Worm (Caenorhabditis elegans) whole organism, L4 larva: ENCODE results near the gene F20D6.9.

ENCODE experiments used
- F26F4.8 ChIP-seq: fragments of 200-800 bp; sonication (Bioruptor generic); conservative IDR thresholded peaks from 2 replicates; pipeline ENCODE4 v1.3.6; 2022; ENCODE audit warnings: missing genetic modification characterization, missing compliant biosample characterization
- T26A8.4 ChIP-seq: fragments of 200-800 bp; sonication (Bioruptor generic); IDR thresholded peaks from 2 replicates; pipeline ENCODE4 v1.3.6; 2022; ENCODE audit warnings: missing genetic modification characterization, missing compliant biosample characterization
- Y5F2A.4 ChIP-seq: fragments of 200-800 bp; sonication (Bioruptor generic); optimal IDR thresholded peaks from 2 replicates; lab custom pipeline; 2018; ENCODE audit warnings: mild to moderate bottlenecking, missing genetic modification characterization, missing compliant biosample characterization
- ZK337.2 ChIP-seq: fragments of 200-800 bp; sonication (Bioruptor generic); IDR thresholded peaks from 2 replicates; pipeline ENCODE4 v1.3.6; 2022; ENCODE audit warnings: missing genetic modification reagents, missing genetic modification characterization, missing compliant biosample characterization
- aha-1 ChIP-seq: fragments of 150-350 bp; peaks from one replicate; lab custom pipeline; 2014; ENCODE audit warnings: missing biosample characterization, missing genetic modification characterization
- ama-1 ChIP-seq: fragments of 150-350 bp; optimal IDR thresholded peaks from 2 replicates; lab custom pipeline; 2014; ENCODE audit warnings: inconsistent platforms, mixed read lengths
- arid-1 ChIP-seq: fragments of 200-800 bp; sonication (Bioruptor generic); conservative IDR thresholded peaks from 2 replicates; pipeline ENCODE4 v1.3.6; 2022; ENCODE audit warnings: missing genetic modification reagents, missing genetic modification characterization, missing compliant biosample characterization
- daf-16 ChIP-seq, 3 experiments: sonication (generic microtip); optimal IDR thresholded peaks; 2 replicates each; lab custom pipeline; 2016 to 2017; ENCODE audit warnings: missing genetic modification characterization in 3 of 3, missing genetic modification reagents in 3 of 3, mild to moderate bottlenecking in 2 of 3, missing compliant biosample characterization in 2 of 3, missing biosample characterization in 1 of 3, moderate library complexity in 1 of 3
- daf-8 ChIP-seq: fragments of 200-800 bp; sonication (Bioruptor generic); IDR thresholded peaks from 2 replicates; pipeline ENCODE4 v1.3.6; 2022; ENCODE audit warnings: missing genetic modification characterization, missing compliant biosample characterization
- dmd-8 ChIP-seq: fragments of 200-800 bp; sonication (Bioruptor generic); IDR thresholded peaks from 2 replicates; pipeline ENCODE4 v1.3.6; 2022; ENCODE audit warnings: missing genetic modification characterization, missing compliant biosample characterization
- dpl-1 ChIP-seq: fragments of 150-350 bp; optimal IDR thresholded peaks from 2 replicates; lab custom pipeline; 2014; ENCODE audit warnings: missing biosample characterization, missing genetic modification reagents, missing genetic modification characterization
- dve-1 ChIP-seq: sonication (generic microtip); optimal IDR thresholded peaks from 2 replicates; lab custom pipeline; 2017; ENCODE audit warnings: antibody characterized with exemption, mild to moderate bottlenecking, missing genetic modification characterization, missing compliant biosample characterization; ENCODE audit not compliant: insufficient read depth
- gei-8 ChIP-seq: fragments of 200-800 bp; sonication (Bioruptor generic); optimal IDR thresholded peaks from 2 replicates; lab custom pipeline; 2018; ENCODE audit warnings: mild to moderate bottlenecking, missing genetic modification characterization, missing compliant biosample characterization
- hlh-30 ChIP-seq: sonication (generic microtip); optimal IDR thresholded peaks from 2 replicates; lab custom pipeline; 2017; ENCODE audit warnings: antibody characterized with exemption, mild to moderate bottlenecking, missing genetic modification characterization, missing compliant biosample characterization; ENCODE audit not compliant: insufficient read depth
- lin-15B ChIP-seq: fragments of 150-350 bp; sonication (generic microtip); optimal IDR thresholded peaks from 3 replicates; lab custom pipeline; 2014; ENCODE audit warnings: missing biosample characterization, missing genetic modification characterization
- lin-38 ChIP-seq: fragments of 200-800 bp; sonication (Bioruptor generic); IDR thresholded peaks from 2 replicates; pipeline ENCODE4 v1.3.6; 2022; ENCODE audit warnings: missing genetic modification reagents, missing genetic modification characterization, missing compliant biosample characterization
- lin-39 ChIP-seq: fragments of 150-350 bp; optimal IDR thresholded peaks from 2 replicates; lab custom pipeline; 2014; ENCODE audit warnings: missing biosample characterization, missing genetic modification reagents, missing genetic modification characterization
- mxl-2 ChIP-seq: fragments of 200-800 bp; sonication (Bioruptor generic); conservative IDR thresholded peaks from 2 replicates; pipeline ENCODE4 v1.3.6; 2022; ENCODE audit warnings: missing genetic modification reagents, missing genetic modification characterization, missing compliant biosample characterization
- nhr-237 ChIP-seq: sonication (generic microtip); optimal IDR thresholded peaks from 2 replicates; lab custom pipeline; 2017; ENCODE audit warnings: missing biosample characterization, missing genetic modification characterization
- nhr-25 ChIP-seq: sonication (generic microtip); optimal IDR thresholded peaks from 2 replicates; lab custom pipeline; 2017; ENCODE audit warnings: missing genetic modification characterization, mild to moderate bottlenecking, missing compliant biosample characterization, antibody characterized with exemption, moderate library complexity, borderline replicate concordance; ENCODE audit not compliant: insufficient read depth
- php-3 ChIP-seq: fragments of 200-800 bp; sonication (Bioruptor generic); IDR thresholded peaks from 2 replicates; pipeline ENCODE4 v1.3.6; 2022; ENCODE audit warnings: missing genetic modification reagents, missing genetic modification characterization, missing compliant biosample characterization
- rbr-2 ChIP-seq: sonication (generic microtip); optimal IDR thresholded peaks from 2 replicates; lab custom pipeline; 2016; ENCODE audit warnings: missing genotype, missing genetic modification characterization, missing compliant biosample characterization
- sdz-12 ChIP-seq: fragments of 200-800 bp; sonication (Bioruptor generic); optimal IDR thresholded peaks from 2 replicates; lab custom pipeline; 2018; ENCODE audit warnings: mild to moderate bottlenecking, missing genetic modification characterization, missing compliant biosample characterization
- tag-97 ChIP-seq: fragments of 200-800 bp; sonication (Bioruptor generic); IDR thresholded peaks from 2 replicates; pipeline ENCODE4 v1.3.6; 2022; ENCODE audit warnings: missing genetic modification characterization, missing compliant biosample characterization
- tra-1 ChIP-seq: fragments of 200-800 bp; sonication (Bioruptor generic); IDR thresholded peaks from 2 replicates; pipeline ENCODE4 v1.3.6; 2022; ENCODE audit warnings: missing genetic modification reagents, missing genetic modification characterization, missing compliant biosample characterization
- unc-62 ChIP-seq, 3 experiments: fragments of 150-350 bp in 1 of 3; sonication (generic microtip); optimal IDR thresholded peaks in 2 of 3; peaks in 1 of 3; 1 replicate in 1 of 3; 2 replicates in 2 of 3; lab custom pipeline; 2014 to 2017; ENCODE audit warnings: missing biosample characterization in 3 of 3, missing genetic modification characterization in 3 of 3, missing genetic modification reagents in 3 of 3, missing genotype in 1 of 3
- zfp-3 ChIP-seq: fragments of 200-800 bp; sonication (Bioruptor generic); conservative IDR thresholded peaks from 2 replicates; pipeline ENCODE4 v1.3.6; 2022; ENCODE audit warnings: missing genetic modification reagents, missing genetic modification characterization, missing compliant biosample characterization
- ztf-7 ChIP-seq: fragments of 150-350 bp; optimal IDR thresholded peaks from 2 replicates; lab custom pipeline; 2014; ENCODE audit warnings: missing biosample characterization, missing genetic modification characterization

The F20D6.9 gene

DNA sequence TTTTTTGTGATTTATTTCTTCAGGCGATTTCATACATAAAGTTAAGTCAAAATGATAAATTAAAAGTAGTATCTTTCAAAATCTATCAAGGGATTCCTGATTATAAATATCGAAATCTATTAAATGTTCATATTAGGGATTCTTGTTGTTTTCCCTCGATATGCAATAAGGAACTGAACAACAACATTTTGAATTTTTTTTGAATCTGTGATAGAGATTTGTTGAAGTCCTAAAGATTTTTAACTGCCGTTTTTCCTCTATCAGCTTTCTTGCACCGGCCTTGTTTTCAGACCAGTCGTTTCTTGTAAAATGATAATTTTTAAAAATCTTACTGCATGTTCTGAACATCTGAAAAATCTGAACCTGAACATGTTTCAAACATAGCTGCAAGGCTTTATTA lies 21.5 kb downstream of the F20D6.9 start:
- TF ChIP-seq arid-1 (GFP tag; lab: Robert Waterston, UW) (no peak), php-3 (no peak), mxl-2 (no peak), sdz-12 (GFP tag; lab: Kevin White, UChicago) (no peak), daf-8 (GFP tag; lab: Robert Waterston, UW) (no peak), gei-8 (GFP tag; lab: Kevin White, UChicago) (no peak), aha-1 (tag; lab: Kevin White, UChicago) (no peak), tag-97 (no peak), F26F4.8 (GFP tag; lab: Robert Waterston, UW) (no peak), dmd-8 (GFP tag; lab: Robert Waterston, UW) (no peak), tra-1 (GFP tag; lab: Robert Waterston, UW) (no peak), lin-39 (tag; lab: Kevin White, UChicago) (no peak), ZK337.2 (GFP tag; lab: Robert Waterston, UW) (no peak), nhr-25 (tag; lab: Kevin White, UChicago) (no peak)

DNA sequence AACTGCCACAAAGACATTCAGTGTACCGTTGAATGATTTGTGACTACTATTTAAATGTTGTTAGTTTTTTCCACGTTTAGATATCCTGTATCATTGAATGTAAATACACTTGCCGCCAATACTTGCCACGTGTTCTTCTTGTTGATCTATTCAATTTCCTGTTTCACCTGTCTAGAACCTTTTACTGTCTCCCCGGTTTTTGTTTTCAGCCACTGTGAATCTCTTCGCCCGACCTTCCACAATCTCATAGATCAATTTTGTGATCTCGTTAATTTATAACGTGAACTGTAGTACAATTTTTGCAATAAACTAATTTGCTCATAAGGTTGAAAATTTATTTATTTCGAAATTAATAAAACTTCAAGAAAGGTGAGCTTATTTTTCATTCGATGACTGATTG lies 31.9 kb downstream of the F20D6.9 start, which contains the start of gene D1014.13:
TSS of gene D1014.13 (plus strand) at position 301 of the 400 bp plus-strand sequence.
- TF ChIP-seq lin-15B (tag; lab: Kevin White, UChicago) (no peak), unc-62 (GFP tag; optimal IDR thresholded peaks at IDR 0.05 in 1 of 2; lab: Kevin White, UChicago) (peak in 1 of 2 experiments; percentile 74), unc-62 (tag; optimal IDR thresholded peaks at IDR 0.05; lab: Kevin White, UChicago) (no peak)

DNA sequence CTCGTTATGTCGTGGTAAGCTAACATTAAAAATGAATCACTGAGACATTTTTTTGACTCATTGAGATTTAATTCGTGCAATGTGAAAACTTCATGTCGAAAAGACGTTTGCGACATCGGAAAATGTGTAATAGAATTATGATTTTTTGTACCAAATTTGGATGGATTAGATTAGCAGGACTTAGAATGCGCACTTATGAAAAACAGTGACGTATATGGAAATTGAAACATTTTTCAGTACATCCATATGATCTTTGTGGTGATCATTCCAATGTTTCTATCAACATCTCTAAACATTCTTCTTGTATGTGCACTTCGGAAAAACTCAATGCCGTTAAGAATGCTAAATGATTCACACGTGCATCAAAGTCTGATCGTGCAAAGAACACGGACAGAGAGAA lies 32.7 kb downstream of the F20D6.9 start:
- no peak for TF ChIP-seq ztf-7 (tag; lab: Kevin White, UChicago)
- no peak for TF ChIP-seq sdz-12 (GFP tag; lab: Kevin White, UChicago)
- TF ChIP-seq gei-8 (GFP tag; lab: Kevin White, UChicago) = no peak
- TF ChIP-seq ZK337.2 (GFP tag; lab: Robert Waterston, UW) = no peak
- no peak for TF ChIP-seq dpl-1
- peak in 1 of 2 experiments; percentile 95 for TF ChIP-seq unc-62 (GFP tag; optimal IDR thresholded peaks at IDR 0.05 in 1 of 2; lab: Kevin White, UChicago)
- TF ChIP-seq unc-62 (tag; optimal IDR thresholded peaks at IDR 0.05; lab: Kevin White, UChicago) = no peak

DNA sequence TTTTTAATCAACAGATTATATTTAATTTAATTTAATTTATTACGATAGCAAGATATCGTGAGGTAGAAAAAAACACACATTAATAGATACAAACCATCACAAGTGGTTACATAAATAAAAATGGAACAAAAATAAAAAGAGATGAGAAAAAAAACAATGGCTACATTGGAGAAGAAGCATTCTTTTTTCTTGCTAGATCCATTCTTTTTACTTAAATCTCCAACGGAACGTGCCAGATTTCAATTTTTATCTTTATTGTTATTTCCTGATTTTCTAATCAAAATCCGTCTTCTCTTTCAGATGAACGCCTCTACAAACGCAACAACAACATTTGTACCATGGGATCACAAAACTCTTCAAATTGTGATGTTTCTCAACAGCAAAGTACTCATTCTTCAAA lies 33.6 kb downstream of the F20D6.9 start, which contains the start of gene D1014.2:
TSS of gene D1014.2 (plus strand) at position 301 of the 400 bp plus-strand sequence.
- no peak for TF ChIP-seq rbr-2 (tag; lab: Kevin White, UChicago)
- no peak for TF ChIP-seq F26F4.8 (GFP tag; lab: Robert Waterston, UW)
- TF ChIP-seq, all 104 proteins: peak for 0

DNA sequence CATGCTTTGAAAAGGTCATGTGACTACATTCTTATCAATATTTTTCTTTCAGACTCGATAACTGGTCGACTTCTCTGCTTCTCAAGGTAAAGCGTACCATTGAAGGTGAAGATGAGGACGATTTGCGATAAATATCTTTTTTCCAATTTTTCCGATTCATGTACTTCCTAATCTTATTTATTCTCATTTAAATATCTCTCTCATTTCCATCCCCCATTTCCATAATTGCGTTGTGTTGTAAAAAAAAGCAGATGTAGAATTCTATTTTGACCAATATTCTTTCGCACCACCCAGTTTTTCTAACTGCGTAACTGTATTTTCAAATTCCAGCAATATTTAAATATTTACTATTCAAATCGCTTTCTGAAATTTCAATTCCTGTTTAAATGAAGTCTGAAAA lies 44.3 kb downstream of the F20D6.9 start, which contains the start of gene D1014.4:
TSS of gene D1014.4 (plus strand) at position 301 of the 400 bp plus-strand sequence.
- TF ChIP-seq Y5F2A.4 = no peak
- no peak for TF ChIP-seq nhr-237 (tag; lab: Kevin White, UChicago)
- peak; percentile 5 for TF ChIP-seq dve-1 (tag; lab: Kevin White, UChicago)
- TF ChIP-seq daf-16 (GFP tag; optimal IDR thresholded peaks at IDR 0.05; lab: Kevin White, UChicago) = no peak
- peak; percentile 67 for TF ChIP-seq daf-16 (tag; optimal IDR thresholded peaks at IDR 0.05; lab: Kevin White, UChicago)
- TF ChIP-seq hlh-30 = peak; percentile 46

DNA sequence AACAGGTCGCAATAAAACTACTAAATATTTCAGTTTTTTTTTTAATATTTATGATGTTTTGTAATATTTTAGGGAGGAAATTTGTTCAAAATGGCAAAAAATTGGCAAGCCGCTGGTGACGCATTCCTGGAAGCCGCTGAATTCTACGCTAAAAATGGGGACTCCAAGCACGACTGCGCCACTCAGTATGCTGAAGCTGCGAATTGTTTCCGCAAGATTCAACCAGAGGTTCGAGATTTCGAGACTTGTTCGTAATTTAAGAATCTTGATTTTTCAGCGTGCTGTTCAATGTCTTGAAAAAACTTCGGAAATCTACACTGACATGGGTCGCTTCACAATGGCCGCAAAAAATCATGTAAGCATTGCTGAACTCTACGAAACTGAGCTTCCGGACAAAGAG lies 45.6 kb downstream of the F20D6.9 start:
- TF ChIP-seq T26A8.4 = peak; percentile 36; the same call in 1 of the 2 replicates
- 0 out of 2 replicates have a peak, but pooled peaks have one; percentile 17 for TF ChIP-seq lin-38
- peak; percentile 3 for TF ChIP-seq ama-1 (lab: Kevin White, UChicago)
- TF ChIP-seq tra-1 (GFP tag; lab: Robert Waterston, UW) = no peak
- 0 out of 2 replicates have a peak, but pooled peaks have one; percentile 20 for TF ChIP-seq zfp-3 (GFP tag; lab: Robert Waterston, UW)
- TF ChIP-seq, all 104 proteins: peak for 4
